Fruit fly (Drosophila melanogaster): Measurements from ENCODE around the gene CG5070.

DNA sequence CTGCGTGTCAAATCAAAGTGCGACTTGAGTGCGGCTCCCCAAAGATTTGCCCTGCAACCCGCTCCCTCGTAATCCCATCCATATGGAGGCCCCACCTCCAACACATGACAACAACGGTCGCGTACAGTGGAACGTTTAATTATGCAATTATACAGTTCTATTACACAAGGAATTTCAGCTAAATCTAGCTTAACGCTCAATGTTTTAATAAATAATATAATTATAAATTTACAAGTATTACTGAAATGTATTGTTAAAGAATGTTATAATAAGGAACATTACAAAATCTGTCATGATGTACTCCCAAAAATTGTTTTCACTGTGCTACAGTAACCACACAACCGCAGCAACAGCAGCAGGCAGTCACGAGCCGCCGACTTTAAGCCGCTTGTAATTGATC is 28.8 kb upstream of the CG5070 start:
- TF ChIP-seq dsf (GFP tag; optimal IDR thresholded peaks at IDR 0.05; ENCODE audit: borderline replicate concordance) (no peak), usp (GFP tag; optimal IDR thresholded peaks at IDR 0.05) (no peak), psq (GFP tag; optimal IDR thresholded peaks at IDR 0.05) (no peak), Jra (GFP tag; optimal IDR thresholded peaks at IDR 0.05) (no peak), Abd-B (GFP tag; optimal IDR thresholded peaks at IDR 0.05) (no peak)

All from whole organism, wandering third instar larva.